Worm (Caenorhabditis elegans) whole organism, L4 larva: Measurements from ENCODE around the gene Y75B12B.3.

Source experiments
- F10B5.3 ChIP-seq: sonication (generic microtip); optimal IDR thresholded peaks from 2 replicates; lab custom pipeline; 2016; ENCODE audit warnings: mild to moderate bottlenecking, missing genetic modification characterization, missing compliant biosample characterization
- T20F7.1 ChIP-seq: fragments of 200-800 bp; sonication (Bioruptor generic); optimal IDR thresholded peaks from 2 replicates; lab custom pipeline; 2018; ENCODE audit warnings: mild to moderate bottlenecking, missing genetic modification characterization, missing compliant biosample characterization
- ama-1 ChIP-seq: fragments of 150-350 bp; optimal IDR thresholded peaks from 2 replicates; lab custom pipeline; 2014; ENCODE audit warnings: inconsistent platforms, mixed read lengths
- lin-15B ChIP-seq: fragments of 150-350 bp; sonication (generic microtip); optimal IDR thresholded peaks from 3 replicates; lab custom pipeline; 2014; ENCODE audit warnings: missing biosample characterization, missing genetic modification characterization
- lin-38 ChIP-seq: fragments of 200-800 bp; sonication (Bioruptor generic); IDR thresholded peaks from 2 replicates; pipeline ENCODE4 v1.3.6; 2022; ENCODE audit warnings: missing genetic modification reagents, missing genetic modification characterization, missing compliant biosample characterization
- lir-3 ChIP-seq: sonication (generic microtip); optimal IDR thresholded peaks from 2 replicates; lab custom pipeline; 2016; ENCODE audit warnings: mild to moderate bottlenecking, missing genetic modification characterization, missing compliant biosample characterization
- mdt-29 ChIP-seq: fragments of 200-800 bp; sonication (Bioruptor generic); IDR thresholded peaks from 2 replicates; pipeline ENCODE4 v1.3.6; 2022; ENCODE audit warnings: missing genetic modification reagents, missing genetic modification characterization, missing compliant biosample characterization
- nhr-41 ChIP-seq: fragments of 200-800 bp; sonication (Bioruptor generic); IDR thresholded peaks from 2 replicates; pipeline ENCODE4 v1.3.6; 2022; ENCODE audit warnings: missing genetic modification reagents, missing genetic modification characterization, missing compliant biosample characterization
- nhr-76 ChIP-seq: fragments of 150-350 bp; optimal IDR thresholded peaks from 2 replicates; lab custom pipeline; 2014; ENCODE audit warnings: missing biosample characterization, missing genetic modification characterization
- unc-39 ChIP-seq: sonication (generic microtip); optimal IDR thresholded peaks from 2 replicates; lab custom pipeline; 2017; ENCODE audit warnings: missing biosample characterization, missing genetic modification characterization

DNA sequence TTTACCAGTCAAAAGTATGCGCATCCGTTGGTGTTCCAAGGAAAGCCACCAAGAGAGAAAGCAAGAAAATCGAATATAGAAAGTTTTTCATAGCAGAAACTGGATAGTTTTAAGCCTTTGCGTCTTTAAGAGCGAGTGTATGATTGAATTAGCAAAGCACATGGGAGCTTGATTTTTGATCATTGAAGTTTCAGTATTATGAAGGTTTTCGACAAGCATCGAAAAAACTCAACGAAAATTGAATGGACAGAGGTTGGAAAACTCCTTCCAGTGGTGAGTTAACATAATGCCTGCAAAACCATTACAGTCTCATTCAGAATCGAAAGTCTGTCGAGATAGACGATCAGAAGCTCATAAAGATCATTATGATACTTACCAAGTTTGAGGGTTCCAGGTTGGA lies 7.8 kb upstream of the Y75B12B.3 start, which contains the start of gene Y75B12B.13:
- TF ChIP-seq mdt-29 (GFP tag; lab: Robert Waterston, UW) = no peak
- TF ChIP-seq F10B5.3 (tag; lab: Kevin White, UChicago) = no peak
- TF ChIP-seq lin-15B (tag; lab: Kevin White, UChicago) = no peak
- no peak for TF ChIP-seq unc-39
- TF ChIP-seq nhr-41 = no peak
- no peak for TF ChIP-seq ama-1 (lab: Kevin White, UChicago)
- no peak for TF ChIP-seq lin-38
- TF ChIP-seq lir-3 (tag; lab: Kevin White, UChicago) = no peak
- no peak for TF ChIP-seq nhr-76 (tag; lab: Kevin White, UChicago)
- no peak for TF ChIP-seq T20F7.1 (GFP tag; lab: Kevin White, UChicago)
